Worm (Caenorhabditis elegans): ENCODE results near the gene igcm-4.
A peak's percentile ranks its signal among the peaks of the same experiment; 100 is the strongest.

Gene igcm-4

ce11 chrX:2089434-2089833, 43.3 kb upstream of the igcm-4 start, which contains the start of gene lsy-2 (continued):
- TF ChIP-seq aly-2 (tag; optimal IDR thresholded peaks at IDR 0.05) (no peak), nhr-23 (tag; optimal IDR thresholded peaks at IDR 0.05) (peak; percentile 44), pha-4 (tag; optimal IDR thresholded peaks at IDR 0.05) (peak; percentile 72)

ce11 chrX:2087716-2088115, 41.6 kb upstream of the igcm-4 start:
- TF ChIP-seq fkh-2 (tag; optimal IDR thresholded peaks at IDR 0.05): no peak
- TF ChIP-seq nfya-1 (tag; optimal IDR thresholded peaks at IDR 0.05; ENCODE audit: insufficient read depth): no peak
- TF ChIP-seq nhr-76 (tag; optimal IDR thresholded peaks at IDR 0.05): no peak
- TF ChIP-seq elt-1 (tag; optimal IDR thresholded peaks at IDR 0.05): no peak
- no peak for TF ChIP-seq aly-2 (tag; optimal IDR thresholded peaks at IDR 0.05)
- no peak for TF ChIP-seq egl-5 (tag; optimal IDR thresholded peaks at IDR 0.05)
- TF ChIP-seq jun-1 (tag; optimal IDR thresholded peaks at IDR 0.05): no peak
- no peak for TF ChIP-seq nhr-23 (tag; optimal IDR thresholded peaks at IDR 0.05)
- TF ChIP-seq fos-1 (tag; optimal IDR thresholded peaks at IDR 0.05): no peak
- no peak for TF ChIP-seq snpc-4 (tag; optimal IDR thresholded peaks at IDR 0.05)
- no peak for TF ChIP-seq nhr-11 (tag; optimal IDR thresholded peaks at IDR 0.05)
- TF ChIP-seq sea-2 (GFP tag; optimal IDR thresholded peaks at IDR 0.05): no peak
- TF ChIP-seq nhr-12 (tag; optimal IDR thresholded peaks at IDR 0.05): no peak
- TF ChIP-seq eor-1 (tag; optimal IDR thresholded peaks at IDR 0.05): no peak
- TF ChIP-seq ceh-28 (tag; optimal IDR thresholded peaks at IDR 0.05): no peak
- TF ChIP-seq elt-3 (tag; optimal IDR thresholded peaks at IDR 0.05): no peak
- no peak for TF ChIP-seq ztf-11 (tag; optimal IDR thresholded peaks at IDR 0.05)
- no peak for TF ChIP-seq unc-62 (GFP tag; optimal IDR thresholded peaks at IDR 0.05)

ce11 chrX:2085494-2085893, 39.3 kb upstream of the igcm-4 start:
- TF ChIP-seq nhr-28 (tag; optimal IDR thresholded peaks at IDR 0.05): no peak
- TF ChIP-seq aly-2 (tag; optimal IDR thresholded peaks at IDR 0.05): no peak

ce11 chrX:2084988-2085387, 38.8 kb upstream of the igcm-4 start, which contains the start of gene F49H12.2:
TSS of gene F49H12.2 (plus strand) at chrX:2085288.
- TF ChIP-seq eor-1 (tag; optimal IDR thresholded peaks at IDR 0.05) (no peak), fkh-2 (tag; optimal IDR thresholded peaks at IDR 0.05) (no peak), nhr-76 (tag; optimal IDR thresholded peaks at IDR 0.05) (no peak), elt-1 (tag; optimal IDR thresholded peaks at IDR 0.05) (no peak), tbx-2 (tag; optimal IDR thresholded peaks at IDR 0.05) (no peak), ama-1 (optimal IDR thresholded peaks at IDR 0.05) (no peak), egl-5 (tag; optimal IDR thresholded peaks at IDR 0.05) (no peak), nhr-23 (tag; optimal IDR thresholded peaks at IDR 0.05) (no peak)

ce11 chrX:2084019-2084418, 37.9 kb upstream of the igcm-4 start, which contains the start of gene F49H12.3:
TSS of gene F49H12.3 (plus strand) at chrX:2084375.
- TF ChIP-seq elt-1 (tag; optimal IDR thresholded peaks at IDR 0.05) (no peak), nhr-76 (tag; optimal IDR thresholded peaks at IDR 0.05) (no peak)

ce11 chrX:2079536-2079935, 33.4 kb upstream of the igcm-4 start, which contains the start of gene F49H12.4:
TSS of gene F49H12.4 (plus strand) at chrX:2079836.
- TF ChIP-seq pqm-1 (tag; optimal IDR thresholded peaks at IDR 0.05) (no peak), jun-1 (tag; optimal IDR thresholded peaks at IDR 0.05) (no peak), daf-12 (tag; optimal IDR thresholded peaks at IDR 0.05) (no peak), R02D3.7 (tag; optimal IDR thresholded peaks at IDR 0.05) (no peak), skn-1 (tag; optimal IDR thresholded peaks at IDR 0.05) (no peak), mdl-1 (tag; optimal IDR thresholded peaks at IDR 0.05) (no peak), ama-1 (optimal IDR thresholded peaks at IDR 0.05) (no peak), tbx-2 (tag; optimal IDR thresholded peaks at IDR 0.05) (no peak), eor-1 (tag; optimal IDR thresholded peaks at IDR 0.05) (no peak), ztf-11 (tag; optimal IDR thresholded peaks at IDR 0.05) (no peak), unc-62 (GFP tag; optimal IDR thresholded peaks at IDR 0.05) (no peak), zag-1 (tag; optimal IDR thresholded peaks at IDR 0.05) (no peak), fkh-10 (GFP tag; optimal IDR thresholded peaks at IDR 0.05) (no peak), nhr-237 (tag; optimal IDR thresholded peaks at IDR 0.05) (no peak), nhr-12 (tag; optimal IDR thresholded peaks at IDR 0.05) (no peak), lin-15B (tag; optimal IDR thresholded peaks at IDR 0.05) (no peak), aly-2 (tag; optimal IDR thresholded peaks at IDR 0.05) (no peak), nhr-23 (tag; optimal IDR thresholded peaks at IDR 0.05) (no peak), nhr-25 (tag; optimal IDR thresholded peaks at IDR 0.05) (no peak)

Measured in whole organism, L3 larva.